Worm (Caenorhabditis elegans): ENCODE measurements around the gene Y73F8A.26.

DNA sequence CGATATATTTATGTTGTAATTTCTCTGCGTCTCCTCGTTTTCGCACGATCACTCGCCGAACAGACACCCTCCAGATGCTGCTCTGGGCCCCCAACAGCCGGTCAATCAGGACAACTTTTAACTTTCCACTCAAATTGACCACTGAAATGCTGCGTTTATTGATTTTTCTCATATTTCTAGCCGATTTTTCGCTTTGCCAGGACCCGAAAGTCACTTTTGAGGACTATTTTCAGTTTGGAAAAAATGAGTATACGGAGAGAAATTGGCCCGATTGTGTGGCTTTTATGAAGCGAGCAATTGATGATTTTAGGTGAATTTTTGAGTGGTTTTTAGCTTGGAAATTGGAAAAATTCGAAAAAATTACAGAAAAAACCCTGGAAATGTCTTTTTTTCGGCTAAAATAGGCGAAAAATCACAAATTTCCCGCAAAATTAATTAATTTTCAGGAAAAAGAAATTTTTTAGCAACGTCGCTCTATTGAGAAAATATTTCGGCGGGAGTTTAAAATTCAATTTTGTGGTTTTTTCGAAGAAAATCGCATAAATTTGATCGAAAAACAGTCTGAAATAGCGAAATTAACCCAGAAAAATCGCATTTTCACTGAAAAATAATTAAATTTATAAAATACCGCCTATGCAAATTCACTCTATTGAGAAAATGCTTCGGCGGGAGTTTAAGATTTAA is at the start of gene Y73F8A.26:
- TF ChIP-seq nhr-25 (tag; optimal IDR thresholded peaks at IDR 0.05) (no peak), unc-39 (tag; optimal IDR thresholded peaks at IDR 0.05) (no peak), unc-62 (GFP tag; optimal IDR thresholded peaks at IDR 0.05) (no peak), ama-1 (optimal IDR thresholded peaks at IDR 0.05) (no peak), Y55F3AM.14 (GFP tag; optimal IDR thresholded peaks at IDR 0.05) (no peak), snpc-4 (tag; optimal IDR thresholded peaks at IDR 0.05) (no peak)
